Worm (Caenorhabditis elegans) whole organism, late embryonic: ENCODE results near the gene msp-55.
"Not testable (repeated sequence)": the region's sequence is repeated elsewhere in the genome, so short reads cannot be mapped to it uniquely, and the experiment has no call there.

Source experiments
- dve-1 ChIP-seq: sonication (generic microtip); optimal IDR thresholded peaks from 2 replicates; lab custom pipeline; 2017; ENCODE audit warnings: antibody characterized with exemption, mild to moderate bottlenecking, missing genetic modification characterization, missing compliant biosample characterization
- elt-4 ChIP-seq: sonication (generic microtip); optimal IDR thresholded peaks from 2 replicates; lab custom pipeline; 2016; ENCODE audit warnings: missing genetic modification characterization, missing compliant biosample characterization
- ets-4 ChIP-seq: sonication (generic microtip); optimal IDR thresholded peaks from 2 replicates; lab custom pipeline; 2016; ENCODE audit warnings: missing genetic modification characterization, missing compliant biosample characterization
- hlh-15 ChIP-seq: sonication (generic microtip); optimal IDR thresholded peaks from 2 replicates; lab custom pipeline; 2016; ENCODE audit warnings: missing genetic modification characterization, missing compliant biosample characterization
- lin-11 ChIP-seq: fragments of 200-800 bp; sonication (Bioruptor generic); optimal IDR thresholded peaks from 2 replicates; lab custom pipeline; 2018; ENCODE audit warnings: mild to moderate bottlenecking, missing genetic modification characterization, missing compliant biosample characterization
- ref-2 ChIP-seq: sonication (generic microtip); optimal IDR thresholded peaks from 2 replicates; lab custom pipeline; 2016; ENCODE audit warnings: missing genetic modification characterization, missing compliant biosample characterization
- ttx-3 ChIP-seq: sonication (generic microtip); optimal IDR thresholded peaks from 2 replicates; lab custom pipeline; 2016; ENCODE audit warnings: missing genetic modification reagents, missing genetic modification characterization, missing compliant biosample characterization

- TF ChIP-seq hlh-15 (tag; lab: Kevin White, UChicago); ref-2 (tag; lab: Kevin White, UChicago); elt-4 (tag; lab: Kevin White, UChicago); ttx-3 (tag; lab: Kevin White, UChicago); lin-11 (tag; lab: Kevin White, UChicago); dve-1; ets-4 (tag; lab: Kevin White, UChicago): not testable (repeated sequence)
Measured at ce11 chrIV:5066887-5067286, 11.1 kb upstream of the msp-55 start, which contains the start of gene ttbk-2.2.
